Fruit fly (Drosophila melanogaster): ENCODE measurements around the gene CG12730.

CG12730 gene

dm6 chrX:5524240-5524881, 8.0 kb downstream of the CG12730 start (continued):
- TF ChIP-seq CG30020 (tag; optimal IDR thresholded peaks at IDR 0.05), result no peak
- no peak for TF ChIP-seq Sin3A (optimal IDR thresholded peaks at IDR 0.05)
- no peak for TF ChIP-seq E2f1 (GFP tag; IDR thresholded peaks at IDR 0.05)
- no peak; the same call in 2 of the 3 replicates for TF ChIP-seq zfh1 (GFP tag; IDR thresholded peaks at IDR 0.05)
- peak; percentile 66; the same call in 2 of the 3 replicates for TF ChIP-seq CG34224 (GFP tag; IDR thresholded peaks at IDR 0.05; ENCODE audit: partially characterized antibody)
- TF ChIP-seq bcd (GFP tag; optimal IDR thresholded peaks at IDR 0.05), result no peak
- no peak for TF ChIP-seq CG4424 (GFP tag; optimal IDR thresholded peaks at IDR 0.05)
- TF ChIP-seq mirr (GFP tag; optimal IDR thresholded peaks at IDR 0.05), result peak; percentile 88
- peak; percentile 81 for TF ChIP-seq knrl (GFP tag; IDR thresholded peaks at IDR 0.05; ENCODE audit: partially characterized antibody)
- 0 out of 3 replicates have a peak, but pooled peaks have one; percentile 36 for TF ChIP-seq Doc3 (GFP tag; IDR thresholded peaks at IDR 0.05; ENCODE audit: partially characterized antibody)

dm6 chrX:5552805-5553204, 36.4 kb downstream of the CG12730 start:
- TF ChIP-seq Hr39 (optimal IDR thresholded peaks at IDR 0.05) (peak; percentile 95), CG1832 (GFP tag; optimal IDR thresholded peaks at IDR 0.05) (peak; percentile 48), gsb-n (tag; optimal IDR thresholded peaks at IDR 0.05) (peak; percentile 23), Adf1 (GFP tag; IDR thresholded peaks at IDR 0.05) (no peak), cg (GFP tag; optimal IDR thresholded peaks at IDR 0.05) (peak; percentile 19), CG6791 (GFP tag; IDR thresholded peaks at IDR 0.05; ENCODE audit: partially characterized antibody) (no peak)

- TF ChIP-seq CG8359 (GFP tag; optimal IDR thresholded peaks at IDR 0.05; ENCODE audit: borderline replicate concordance), result no peak
- no peak for TF ChIP-seq CG4328 (GFP tag; optimal IDR thresholded peaks at IDR 0.05)
- TF ChIP-seq CG15514 (GFP tag; optimal IDR thresholded peaks at IDR 0.05), result no peak
- no peak for TF ChIP-seq Gug (GFP tag; IDR thresholded peaks at IDR 0.05)
- TF ChIP-seq CG10209 (GFP tag; optimal IDR thresholded peaks at IDR 0.05), result no peak
- TF ChIP-seq D19B (GFP tag; optimal IDR thresholded peaks at IDR 0.05), result no peak
- TF ChIP-seq ci (GFP tag; IDR thresholded peaks at IDR 0.05), result no peak
- no peak for TF ChIP-seq gem (tag; optimal IDR thresholded peaks at IDR 0.05)
- no peak for TF ChIP-seq Usf (GFP tag; optimal IDR thresholded peaks at IDR 0.05)
- TF ChIP-seq tio (GFP tag; optimal IDR thresholded peaks at IDR 0.05), result no peak
- TF ChIP-seq CTCF (GFP tag; optimal IDR thresholded peaks at IDR 0.05), result no peak
Observed at dm6 chrX:5553664-5554063, 37.3 kb downstream of the CG12730 start.

dm6 chrX:5558495-5558894, 42.1 kb downstream of the CG12730 start:
- TF ChIP-seq CG16779 (GFP tag; IDR thresholded peaks at IDR 0.05) (no peak), CG31441 (GFP tag; IDR thresholded peaks at IDR 0.05) (no peak), CG6254 (GFP tag; optimal IDR thresholded peaks at IDR 0.05) (no peak), eve (GFP tag; optimal IDR thresholded peaks at IDR 0.05) (no peak), sens (GFP tag) (peak; percentile 28), cg (GFP tag; optimal IDR thresholded peaks at IDR 0.05) (peak; percentile 14), row (GFP tag; IDR thresholded peaks at IDR 0.05) (0 out of 3 replicates have a peak, but pooled peaks have one; percentile 14), z (GFP tag; IDR thresholded peaks at IDR 0.05) (0 out of 3 replicates have a peak, but pooled peaks have one; percentile 18)

dm6 chrX:5559363-5559762, 43.0 kb downstream of the CG12730 start:
- TF ChIP-seq fru (optimal IDR thresholded peaks at IDR 0.05), result no peak
